Worm (Caenorhabditis elegans): ENCODE results near the gene F19C6.2.

DNA sequence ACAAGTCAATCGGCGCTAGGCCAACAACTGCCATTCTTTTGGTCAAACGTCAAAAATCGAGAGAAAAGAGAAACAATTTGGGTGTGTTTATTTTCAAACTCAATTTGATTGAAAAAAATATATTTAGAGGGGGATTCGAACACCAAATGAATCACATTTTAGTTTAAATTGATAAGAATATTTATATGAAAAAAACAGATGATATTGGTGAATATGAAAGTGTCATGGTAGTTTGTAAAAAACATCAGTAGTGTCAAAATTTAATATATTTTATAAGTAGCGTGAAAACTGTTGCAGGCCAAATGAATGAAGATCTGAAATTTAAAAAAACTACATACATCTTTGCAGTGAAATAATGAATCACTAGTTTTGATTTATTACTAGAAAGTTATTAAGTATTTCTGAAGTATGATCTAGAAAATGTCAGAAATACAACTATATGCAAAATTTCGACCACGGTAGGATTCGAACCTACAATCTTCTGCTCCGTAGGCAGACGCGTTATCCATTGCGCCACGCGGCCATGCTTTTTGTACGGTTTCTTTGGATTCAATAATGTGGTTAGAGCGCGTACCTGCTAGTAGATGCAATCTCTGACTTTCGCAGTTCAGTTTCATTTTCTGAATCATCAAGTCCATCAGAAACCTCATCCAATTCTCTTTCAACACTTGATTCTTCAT is 17.4 kb downstream of the F19C6.2 start, which contains the start of gene F19C6.4:
- 0 out of 2 replicates have a peak, but pooled peaks have one; percentile 36 for TF ChIP-seq hmg-1.1 (GFP tag; IDR thresholded peaks at IDR 0.05)
- TF ChIP-seq ctbp-1 (GFP tag; IDR thresholded peaks at IDR 0.05), result no peak
- TF ChIP-seq sdz-12 (GFP tag; optimal IDR thresholded peaks at IDR 0.05), result no peak
- TF ChIP-seq nhr-237 (tag; optimal IDR thresholded peaks at IDR 0.05), result no peak
- no peak for TF ChIP-seq ceh-82 (tag; optimal IDR thresholded peaks at IDR 0.05)
- no peak for TF ChIP-seq egl-27 (tag; optimal IDR thresholded peaks at IDR 0.05)
- no peak for TF ChIP-seq fkh-10 (GFP tag; optimal IDR thresholded peaks at IDR 0.05)
- no peak for TF ChIP-seq hlh-11 (tag; optimal IDR thresholded peaks at IDR 0.05)
- no peak for TF ChIP-seq nhr-11 (tag; optimal IDR thresholded peaks at IDR 0.05)
- no peak for TF ChIP-seq nhr-77 (tag; optimal IDR thresholded peaks at IDR 0.05)
- no peak for TF ChIP-seq R02D3.7 (tag; optimal IDR thresholded peaks at IDR 0.05)

Measured in whole organism, L4 larva.